Fruit fly (Drosophila melanogaster): ENCODE measurements around the gene Mms19.

Gene Mms19

DNA sequence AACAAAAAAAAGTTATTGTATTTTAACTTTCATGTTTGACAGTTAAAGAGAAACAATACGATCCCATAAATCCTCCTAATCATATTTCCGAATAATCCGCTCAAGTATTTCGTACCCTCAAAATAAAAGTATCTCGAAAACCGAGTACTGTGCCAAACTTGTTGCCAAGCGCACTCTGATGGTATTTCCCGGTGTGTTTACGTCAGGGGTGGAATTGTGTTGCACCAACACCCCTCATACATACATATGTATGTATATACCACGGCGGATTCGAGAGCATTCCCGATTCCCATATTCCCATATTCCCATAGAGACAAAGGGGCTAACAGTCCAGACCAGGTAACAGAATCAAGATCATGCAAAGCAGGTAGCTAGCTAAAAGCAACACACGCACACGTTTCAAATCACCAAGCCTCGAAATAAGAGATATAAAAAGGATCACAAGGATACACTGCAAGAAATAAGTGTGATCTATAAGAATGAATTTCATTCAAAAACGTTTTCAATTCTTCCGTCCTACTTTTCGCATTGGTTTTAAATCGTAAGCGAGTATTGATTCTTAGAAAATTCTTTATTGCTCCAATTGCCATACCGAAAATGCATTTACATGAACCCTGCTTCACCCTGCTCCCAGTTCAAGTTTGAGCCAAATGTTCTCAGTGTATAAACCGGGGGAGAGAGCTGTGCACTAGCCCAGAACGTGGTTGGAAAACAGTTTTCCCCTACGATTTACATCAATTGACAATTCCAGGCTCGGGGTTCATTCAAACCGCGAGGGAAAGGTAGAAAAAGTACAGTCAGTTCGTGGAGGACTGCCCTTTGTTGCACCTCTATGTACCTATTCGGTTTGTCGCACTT is 20.2 kb upstream of the Mms19 start:
- TF ChIP-seq pan (optimal IDR thresholded peaks at IDR 0.05) (no peak), psq (optimal IDR thresholded peaks at IDR 0.05) (no peak), Dll (optimal IDR thresholded peaks at IDR 0.05) (no peak), usp (GFP tag; optimal IDR thresholded peaks at IDR 0.05) (no peak), CG8478 (optimal IDR thresholded peaks at IDR 0.05) (no peak), EcR (GFP tag; optimal IDR thresholded peaks at IDR 0.05) (no peak)

DNA sequence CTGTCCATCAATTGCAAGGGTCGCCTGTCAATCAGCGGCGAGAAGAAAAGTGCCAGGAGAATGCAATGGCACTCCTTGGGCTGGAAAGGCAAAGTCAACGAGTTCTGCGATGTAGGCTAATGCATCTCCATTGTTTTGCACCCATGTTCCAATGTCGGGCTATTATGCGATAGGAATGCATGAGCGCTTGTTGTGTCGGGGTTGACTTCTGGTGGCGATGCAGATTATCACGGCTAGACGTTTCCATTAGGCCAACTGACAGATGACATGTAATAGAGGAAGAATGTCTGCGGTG is 19.6 kb upstream of the Mms19 start:
- TF ChIP-seq pan (optimal IDR thresholded peaks at IDR 0.05) (no peak), usp (GFP tag; optimal IDR thresholded peaks at IDR 0.05) (no peak), psq (optimal IDR thresholded peaks at IDR 0.05) (no peak), CG8478 (optimal IDR thresholded peaks at IDR 0.05) (no peak), Dll (optimal IDR thresholded peaks at IDR 0.05) (no peak), EcR (GFP tag; optimal IDR thresholded peaks at IDR 0.05) (no peak)

DNA sequence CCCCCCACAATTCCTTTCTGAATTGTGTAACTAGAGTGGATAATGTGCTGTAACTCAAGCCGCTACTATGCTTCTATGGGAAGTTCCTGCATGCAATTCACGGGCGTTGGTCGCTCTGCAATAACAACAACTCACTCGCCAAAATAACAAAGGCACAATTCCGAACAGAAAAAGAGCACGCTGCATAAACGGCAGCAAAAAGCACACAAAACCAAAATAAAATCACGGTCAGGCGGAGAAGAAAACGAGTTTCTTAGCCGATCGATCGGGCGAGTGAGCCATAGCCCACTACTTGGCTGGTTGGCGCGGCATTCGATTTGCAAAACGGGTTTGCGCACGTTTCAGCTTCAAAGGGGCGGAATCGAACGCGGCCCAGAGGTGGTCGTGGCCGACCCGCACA is 19.0 kb upstream of the Mms19 start:
- no peak for TF ChIP-seq psq (optimal IDR thresholded peaks at IDR 0.05)
- TF ChIP-seq Dll (optimal IDR thresholded peaks at IDR 0.05), result no peak
- no peak for TF ChIP-seq CG8478 (optimal IDR thresholded peaks at IDR 0.05)
- TF ChIP-seq pan (optimal IDR thresholded peaks at IDR 0.05), result no peak
- no peak for TF ChIP-seq usp (GFP tag; optimal IDR thresholded peaks at IDR 0.05)
- TF ChIP-seq EcR (GFP tag; optimal IDR thresholded peaks at IDR 0.05), result no peak

DNA sequence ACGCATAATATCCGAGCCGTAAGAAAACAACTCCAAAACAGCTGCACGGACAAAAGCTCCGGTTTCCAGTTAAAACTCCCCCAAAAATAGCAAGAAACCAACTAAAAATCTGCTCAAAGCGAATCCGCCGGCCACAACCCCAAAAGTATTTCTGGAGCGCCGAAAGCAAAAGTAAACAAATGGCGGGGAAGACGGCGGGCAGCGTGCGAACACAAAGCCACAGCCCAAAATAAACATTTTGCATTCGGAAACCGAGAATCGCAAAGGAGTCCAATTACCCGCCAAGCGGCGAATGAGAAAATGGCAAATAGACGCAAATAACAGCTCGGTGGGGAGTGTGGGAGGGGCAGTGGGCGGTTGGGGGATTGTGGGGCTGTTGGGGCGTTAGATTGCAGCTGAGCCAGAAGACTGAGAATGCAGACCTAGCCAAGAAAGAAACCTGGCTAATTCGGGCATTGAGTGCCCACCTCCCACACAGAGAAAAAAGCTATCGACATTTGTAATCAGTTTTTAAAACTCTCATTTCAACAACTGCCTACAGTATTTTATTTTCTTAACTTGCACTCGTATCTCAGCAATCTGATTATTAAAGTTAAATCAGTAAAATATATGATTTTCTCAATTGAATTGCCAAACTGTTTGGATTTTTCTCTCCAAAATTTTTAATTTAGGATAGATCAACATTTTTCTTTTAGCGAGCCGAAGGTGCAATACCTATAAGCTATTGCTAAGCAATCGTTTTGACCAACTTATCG is 18.0 kb upstream of the Mms19 start:
- TF ChIP-seq Dll (optimal IDR thresholded peaks at IDR 0.05) (no peak), EcR (GFP tag; optimal IDR thresholded peaks at IDR 0.05) (no peak), CG8478 (optimal IDR thresholded peaks at IDR 0.05) (no peak), pan (optimal IDR thresholded peaks at IDR 0.05) (no peak), psq (optimal IDR thresholded peaks at IDR 0.05) (no peak), usp (GFP tag; optimal IDR thresholded peaks at IDR 0.05) (no peak)

DNA sequence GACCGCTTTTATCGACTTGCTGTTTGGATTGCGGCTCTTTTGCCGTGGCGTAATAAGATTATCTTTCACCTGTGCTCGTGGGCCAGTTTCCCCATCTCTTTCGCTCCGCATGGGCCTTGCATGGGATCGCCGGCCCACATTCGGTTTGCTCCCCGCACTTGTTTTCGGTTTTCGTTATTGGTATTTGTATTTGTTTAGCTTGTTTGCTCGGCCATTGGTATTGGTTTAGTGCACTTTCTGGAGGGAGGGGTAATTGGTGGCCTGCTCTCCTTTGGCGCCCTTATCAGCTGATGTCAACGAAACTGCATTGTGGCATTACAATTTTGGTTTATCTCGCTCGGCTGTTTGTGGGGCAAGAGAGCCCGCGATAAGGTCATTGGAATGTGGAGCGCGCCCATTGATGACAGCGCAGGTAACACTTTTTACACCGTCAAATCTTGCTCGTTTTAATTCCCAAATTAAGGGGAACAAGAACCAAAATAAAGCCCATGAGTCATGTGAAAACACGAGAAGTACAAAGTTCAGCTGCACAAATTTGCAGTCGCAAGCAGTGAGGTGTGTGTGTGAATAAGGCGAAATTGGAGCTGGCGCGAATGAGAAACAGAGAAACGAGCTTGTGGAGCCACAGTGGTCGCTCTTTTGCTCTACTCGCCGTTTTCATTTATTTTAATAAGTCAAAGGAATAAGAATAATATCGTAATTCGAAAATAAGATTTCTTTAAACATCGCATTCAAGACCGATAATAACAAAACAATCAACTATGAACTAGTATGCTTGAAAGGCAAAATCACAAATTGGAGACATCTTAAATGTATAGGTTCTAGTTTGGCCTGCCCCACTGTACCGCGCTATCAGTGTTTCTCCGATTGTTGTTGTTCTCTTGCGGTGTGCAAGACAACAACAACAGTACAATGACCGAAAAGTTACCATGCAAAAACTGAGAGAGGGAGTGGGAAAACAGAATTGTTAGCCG is 16.7 kb upstream of the Mms19 start:
- TF ChIP-seq Dll (optimal IDR thresholded peaks at IDR 0.05), result no peak
- no peak for TF ChIP-seq usp (GFP tag; optimal IDR thresholded peaks at IDR 0.05)
- peak in 1 of 2 experiments; percentile 30 for TF ChIP-seq EcR (GFP tag; optimal IDR thresholded peaks at IDR 0.05)

DNA sequence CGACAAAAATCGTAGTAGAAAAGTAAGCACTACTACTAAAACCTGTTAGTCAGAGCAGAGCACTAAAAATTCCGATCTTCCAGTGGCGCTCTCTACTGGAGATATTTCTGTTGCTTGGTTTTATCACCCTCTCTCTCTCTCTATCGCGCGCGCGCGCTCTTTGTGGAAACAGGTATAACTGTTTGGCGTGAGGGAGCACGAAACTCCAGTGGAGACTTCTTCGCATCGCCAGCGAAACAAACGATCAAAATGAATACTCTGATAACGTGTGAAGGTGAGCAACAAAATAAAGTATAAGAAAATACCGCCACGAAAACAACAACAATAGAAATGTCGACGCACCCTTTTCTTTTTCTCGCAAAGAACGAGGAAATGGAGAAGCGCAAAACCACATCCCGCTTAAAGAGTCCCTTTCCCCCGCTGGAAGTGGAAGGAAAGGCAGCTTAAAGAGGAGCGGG is 16.0 kb upstream of the Mms19 start:
- TF ChIP-seq psq (optimal IDR thresholded peaks at IDR 0.05), result no peak
- TF ChIP-seq EcR (GFP tag; optimal IDR thresholded peaks at IDR 0.05), result no peak
- no peak for TF ChIP-seq usp (GFP tag; optimal IDR thresholded peaks at IDR 0.05)
- TF ChIP-seq Dll (optimal IDR thresholded peaks at IDR 0.05), result no peak
- no peak for TF ChIP-seq pan (optimal IDR thresholded peaks at IDR 0.05)
- no peak for TF ChIP-seq CG8478 (optimal IDR thresholded peaks at IDR 0.05)

DNA sequence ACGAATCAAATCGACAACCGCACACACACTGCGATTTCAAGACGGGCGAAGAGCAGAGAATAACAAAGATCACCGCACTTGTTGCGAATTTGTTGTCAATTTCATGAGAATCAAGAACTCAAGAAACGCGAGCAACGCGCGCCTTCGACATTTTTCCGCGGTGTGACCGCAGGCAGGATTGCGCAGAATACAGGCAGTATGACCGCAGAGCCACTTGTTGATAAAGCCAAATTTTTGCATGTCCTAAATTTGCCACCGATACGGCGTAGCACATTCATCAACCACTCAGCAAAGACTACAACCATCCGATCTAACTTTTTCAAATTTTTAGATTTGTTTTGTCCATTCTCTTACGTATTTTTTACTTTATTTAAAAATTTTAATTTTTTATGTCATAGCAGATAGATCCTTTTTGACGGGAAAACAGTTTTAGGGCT is 15.0 kb upstream of the Mms19 start, which contains the start of gene cno:
cno (minus strand) TSS at position 179 of the 437 bp plus-strand sequence.
- TF ChIP-seq pan (optimal IDR thresholded peaks at IDR 0.05) (no peak), psq (optimal IDR thresholded peaks at IDR 0.05) (no peak), CG8478 (optimal IDR thresholded peaks at IDR 0.05) (no peak), usp (GFP tag; optimal IDR thresholded peaks at IDR 0.05) (no peak), Dll (optimal IDR thresholded peaks at IDR 0.05) (no peak), EcR (GFP tag; optimal IDR thresholded peaks at IDR 0.05) (no peak)

DNA sequence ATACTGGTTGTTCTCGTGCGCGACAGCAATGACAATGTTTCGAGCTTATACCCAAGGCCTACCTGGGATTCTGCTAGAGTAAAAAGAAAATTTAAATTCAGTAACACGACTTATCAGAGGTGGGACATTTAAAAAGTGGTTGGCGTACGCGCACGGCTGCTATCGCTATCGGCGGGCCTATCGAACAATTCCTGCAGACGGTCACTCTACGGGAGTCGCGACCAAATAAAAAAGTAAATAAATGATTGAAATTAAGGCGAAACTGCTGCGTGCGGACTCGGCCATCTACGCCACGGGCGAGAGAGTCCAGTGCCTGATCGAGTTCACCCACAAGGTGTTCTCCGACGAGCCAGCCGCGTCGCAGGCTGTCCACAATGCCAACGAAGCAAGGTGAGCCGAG is 12.9 kb upstream of the Mms19 start, which contains the start of the genes Prosbeta2R2 and CG1116:
Prosbeta2R2 (minus strand) TSS at position 63 of the 400 bp plus-strand sequence.
CG1116 (plus strand) TSS at position 192 of the 400 bp plus-strand sequence.
- no peak for TF ChIP-seq psq (optimal IDR thresholded peaks at IDR 0.05)
- TF ChIP-seq Dll (optimal IDR thresholded peaks at IDR 0.05), result no peak
- no peak for TF ChIP-seq usp (GFP tag; optimal IDR thresholded peaks at IDR 0.05)
- no peak for TF ChIP-seq CG8478 (optimal IDR thresholded peaks at IDR 0.05)
- no peak for TF ChIP-seq EcR (GFP tag; optimal IDR thresholded peaks at IDR 0.05)
- TF ChIP-seq pan (optimal IDR thresholded peaks at IDR 0.05), result no peak

DNA sequence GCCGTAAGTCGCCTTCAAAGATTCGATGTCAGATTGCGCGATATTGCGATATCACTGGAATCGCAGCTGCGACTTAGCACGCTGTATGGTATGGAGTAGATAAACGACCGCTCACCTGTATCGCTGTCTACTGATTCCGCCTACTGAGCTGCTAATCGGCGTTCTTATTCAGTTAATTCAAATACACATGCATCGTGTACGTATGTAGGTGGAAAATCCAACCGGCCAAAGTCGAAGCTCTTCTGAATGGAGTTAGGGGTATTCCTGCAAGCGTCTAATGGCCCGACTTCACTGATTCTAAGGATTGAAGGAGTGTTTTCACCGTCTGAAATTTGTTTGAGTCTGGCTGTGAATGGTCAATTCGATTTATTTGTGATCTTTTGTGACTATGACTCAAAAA is 9.2 kb upstream of the Mms19 start, which contains the start of gene CG2604:
CG2604 (minus strand) TSS at position 231 of the 400 bp plus-strand sequence.
- TF ChIP-seq CG8478 (optimal IDR thresholded peaks at IDR 0.05) (no peak), psq (optimal IDR thresholded peaks at IDR 0.05) (no peak)

DNA sequence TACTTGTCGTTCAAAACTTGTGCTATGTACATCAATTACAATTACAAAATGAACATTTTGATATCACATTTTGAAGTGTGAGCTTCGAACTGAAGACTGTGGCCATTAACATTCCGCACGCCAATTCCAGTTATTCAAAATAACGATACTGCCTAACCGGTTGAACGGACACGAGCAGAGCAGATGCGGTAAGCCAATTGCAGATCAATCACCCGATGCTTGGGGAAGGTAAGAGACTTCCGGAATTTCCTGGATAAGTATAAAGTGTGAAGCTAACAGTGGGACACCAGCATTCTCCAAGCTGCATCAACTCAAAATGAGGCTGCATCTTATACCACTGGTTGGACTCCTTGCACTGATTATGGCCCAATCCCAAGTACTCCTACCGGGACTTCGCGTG is 8.5 kb upstream of the Mms19 start, which contains the start of gene CG14664:
CG14664 (plus strand) TSS at position 301 of the 400 bp plus-strand sequence.
- no peak for TF ChIP-seq Dll (optimal IDR thresholded peaks at IDR 0.05)
- TF ChIP-seq EcR (GFP tag; optimal IDR thresholded peaks at IDR 0.05), result no peak
- no peak for TF ChIP-seq pan (optimal IDR thresholded peaks at IDR 0.05)
- no peak for TF ChIP-seq psq (optimal IDR thresholded peaks at IDR 0.05)
- no peak for TF ChIP-seq usp (GFP tag; optimal IDR thresholded peaks at IDR 0.05)
- TF ChIP-seq CG8478 (optimal IDR thresholded peaks at IDR 0.05), result no peak

DNA sequence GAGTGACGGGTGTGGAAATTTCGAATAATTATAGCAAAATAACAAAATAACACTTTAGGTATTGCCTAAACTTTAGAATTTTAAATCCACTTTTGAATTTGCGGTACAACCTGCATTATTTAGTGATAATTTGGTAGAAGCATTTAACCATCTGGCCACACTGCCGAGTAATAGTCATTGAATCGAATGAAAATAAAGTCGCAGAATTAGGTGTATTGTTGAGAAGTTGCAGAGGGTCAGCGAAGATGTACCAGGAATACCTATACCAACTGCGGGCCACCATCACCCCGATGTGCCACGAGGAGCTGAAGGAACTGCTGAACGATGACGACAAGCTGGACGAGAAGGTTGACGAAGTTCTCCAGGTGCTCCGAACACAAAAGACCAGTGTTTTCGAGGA is 6.3 kb upstream of the Mms19 start, which contains the start of gene Vps37B:
Vps37B (plus strand) TSS at position 134 of the 400 bp plus-strand sequence.
- TF ChIP-seq pan (optimal IDR thresholded peaks at IDR 0.05) (no peak), EcR (GFP tag; optimal IDR thresholded peaks at IDR 0.05) (no peak), CG8478 (optimal IDR thresholded peaks at IDR 0.05) (no peak), psq (optimal IDR thresholded peaks at IDR 0.05) (no peak), usp (GFP tag; optimal IDR thresholded peaks at IDR 0.05) (no peak), Dll (optimal IDR thresholded peaks at IDR 0.05) (no peak)
